Fruit fly (Drosophila melanogaster): ENCODE results near the gene CG32432.

DNA sequence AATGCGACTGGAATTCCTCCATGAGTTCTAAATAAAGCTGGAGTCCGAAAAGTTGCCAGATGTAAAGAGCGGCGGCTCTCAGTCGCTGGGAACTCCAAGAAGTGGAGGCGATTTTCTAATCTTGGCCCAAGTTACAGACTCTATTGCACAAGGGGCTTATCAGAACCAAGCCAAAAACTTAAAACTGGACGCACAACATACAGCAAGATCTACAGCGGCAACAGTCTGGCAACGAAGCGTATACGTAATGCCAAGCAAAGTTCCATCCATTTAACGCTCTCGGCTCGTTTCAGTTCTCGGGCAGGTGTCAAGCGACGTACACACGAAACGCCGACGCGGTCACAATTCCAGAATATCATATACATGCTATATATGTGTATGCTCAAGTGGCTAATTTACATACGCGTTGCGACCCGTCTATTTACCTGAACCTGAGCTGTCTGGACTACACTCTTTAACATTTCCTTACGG is 47.1 kb downstream of the CG32432 start:
- no peak for TF ChIP-seq Pif1A (GFP tag; optimal IDR thresholded peaks at IDR 0.05)
- no peak for TF ChIP-seq CG34367 (tag; optimal IDR thresholded peaks at IDR 0.05)
- TF ChIP-seq Pif1B (GFP tag; optimal IDR thresholded peaks at IDR 0.05), result no peak

Measured in whole organism, pupa.